Fruit fly (Drosophila melanogaster) whole organism, embryonic: Measurements from ENCODE around the gene Kyat.
A peak's percentile ranks its signal among the peaks of the same experiment; 100 is the strongest.

Experiments
- CG10147 ChIP-seq: fragments of 200-800 bp; sonication (Bioruptor generic); optimal IDR thresholded peaks from 2 replicates; lab custom pipeline; 2019; ENCODE audit warnings: missing biosample characterization, mild to moderate bottlenecking, missing genetic modification characterization, moderate library complexity
- CG10959 ChIP-seq: fragments of 200-800 bp; sonication (Bioruptor generic); IDR thresholded peaks from 2 replicates; pipeline ENCODE4 v1.3.6; 2022; ENCODE audit warnings: missing biosample characterization, missing genetic modification characterization
- CG11247 ChIP-seq: fragments of 200-800 bp; sonication (Bioruptor generic); IDR thresholded peaks from 2 replicates; pipeline ENCODE4 v1.3.6; 2022; ENCODE audit warnings: missing biosample characterization, missing genetic modification characterization
- CG12104 ChIP-seq: fragments of 200-800 bp; sonication (Bioruptor generic); optimal IDR thresholded peaks from 3 replicates; lab custom pipeline; 2016; ENCODE audit warnings: missing biosample characterization, missing genetic modification characterization
- CG15601 ChIP-seq: fragments of 200-800 bp; sonication (Bioruptor generic); optimal IDR thresholded peaks from 3 replicates; lab custom pipeline; 2019; ENCODE audit warnings: missing biosample characterization, mild to moderate bottlenecking, missing genetic modification characterization, moderate library complexity
- CG16813 ChIP-seq: fragments of 200-800 bp; sonication (Bioruptor generic); IDR thresholded peaks from 3 replicates; pipeline ENCODE4 v1.3.6; 2022; ENCODE audit warnings: missing biosample characterization, missing genetic modification characterization; ENCODE audit not compliant: partially characterized antibody
- CG17359 ChIP-seq: fragments of 200-800 bp; sonication (Bioruptor generic); optimal IDR thresholded peaks from 3 replicates; lab custom pipeline; 2018; ENCODE audit warnings: missing biosample characterization, mild to moderate bottlenecking, missing genetic modification characterization, moderate library complexity
- CG1832 ChIP-seq: fragments of 200-800 bp; sonication (Bioruptor generic); optimal IDR thresholded peaks from 2 replicates; lab custom pipeline; 2017; ENCODE audit warnings: missing biosample characterization, mild to moderate bottlenecking, missing genetic modification characterization, inconsistent platforms
- CG18599 ChIP-seq: fragments of 200-800 bp; sonication (Bioruptor generic); optimal IDR thresholded peaks from 3 replicates; lab custom pipeline; 2017; ENCODE audit warnings: missing biosample characterization, missing genetic modification characterization, mild to moderate bottlenecking, moderate library complexity, missing genetic modification reagents
- CG2129 ChIP-seq: fragments of 200-800 bp; sonication (Bioruptor generic); IDR thresholded peaks from 2 replicates; pipeline ENCODE4 v1.3.6; 2022; ENCODE audit warnings: missing biosample characterization, missing genetic modification characterization; ENCODE audit not compliant: partially characterized antibody
- CG2202 ChIP-seq: fragments of 200-800 bp; sonication (Bioruptor generic); optimal IDR thresholded peaks from 2 replicates; lab custom pipeline; 2018; ENCODE audit warnings: missing biosample characterization, mild to moderate bottlenecking, missing genetic modification characterization
- CG3163 ChIP-seq: fragments of 200-800 bp; sonication (Bioruptor generic); optimal IDR thresholded peaks from 3 replicates; lab custom pipeline; 2016; ENCODE audit warnings: missing biosample characterization, missing genetic modification characterization
- CG32532 ChIP-seq: fragments of 200-800 bp; sonication (Bioruptor generic); IDR thresholded peaks from 2 replicates; pipeline ENCODE4 v1.3.6; 2022; ENCODE audit warnings: missing biosample characterization, missing genetic modification characterization
- CG4360 ChIP-seq: fragments of 200-800 bp; sonication (Bioruptor generic); IDR thresholded peaks from 2 replicates; pipeline ENCODE4 v1.3.6; 2022; ENCODE audit warnings: missing biosample characterization, missing genetic modification characterization
- CG4404 ChIP-seq: fragments of 200-800 bp; sonication (Bioruptor generic); IDR thresholded peaks from 2 replicates; pipeline ENCODE4 v1.3.6; 2022; ENCODE audit warnings: missing biosample characterization, missing genetic modification characterization
- CG4707 ChIP-seq: fragments of 200-800 bp; sonication (Bioruptor generic); optimal IDR thresholded peaks from 2 replicates; lab custom pipeline; 2018; ENCODE audit warnings: missing biosample characterization, mild to moderate bottlenecking, missing genetic modification characterization, moderate library complexity
- CG6654 ChIP-seq: fragments of 200-800 bp; sonication (Bioruptor generic); optimal IDR thresholded peaks from 2 replicates; lab custom pipeline; 2017; ENCODE audit warnings: missing biosample characterization, mild to moderate bottlenecking, missing genetic modification characterization
- CG8359 ChIP-seq: fragments of 200-800 bp; sonication (Bioruptor generic); optimal IDR thresholded peaks from 2 replicates; lab custom pipeline; 2017; ENCODE audit warnings: missing biosample characterization, mild to moderate bottlenecking, missing genetic modification characterization, borderline replicate concordance
- CG8944 ChIP-seq: fragments of 200-800 bp; sonication (Bioruptor generic); optimal IDR thresholded peaks from 3 replicates; lab custom pipeline; 2016; ENCODE audit warnings: missing biosample characterization, missing genetic modification characterization
- CG9932 ChIP-seq: fragments of 200-800 bp; sonication (Bioruptor generic); IDR thresholded peaks from 2 replicates; pipeline ENCODE4 v1.3.6; 2022; ENCODE audit warnings: missing biosample characterization, missing genetic modification characterization
- Ets65A ChIP-seq: fragments of 200-800 bp; sonication (Bioruptor generic); peaks from one replicate; lab custom pipeline; 2016; ENCODE audit warnings: missing biosample characterization, missing genetic modification characterization
- NC2β ChIP-seq: fragments of 200-800 bp; sonication (Bioruptor generic); optimal IDR thresholded peaks from 2 replicates; lab custom pipeline; 2016; ENCODE audit warnings: missing biosample characterization, missing genetic modification characterization
- Nf-YA ChIP-seq: fragments of 200-800 bp; sonication (Bioruptor generic); IDR thresholded peaks from 2 replicates; pipeline ENCODE4 v1.3.6; 2022; ENCODE audit warnings: missing biosample characterization, missing genetic modification characterization
- Nf-YB ChIP-seq: fragments of 200-800 bp; sonication (Bioruptor generic); optimal IDR thresholded peaks from 3 replicates; lab custom pipeline; 2019; ENCODE audit warnings: missing biosample characterization, mild to moderate bottlenecking, missing genetic modification characterization, moderate library complexity
- Oli ChIP-seq: fragments of 200-800 bp; sonication (Bioruptor generic); optimal IDR thresholded peaks from 2 replicates; lab custom pipeline; 2018; ENCODE audit warnings: missing biosample characterization, mild to moderate bottlenecking, missing genetic modification characterization, moderate library complexity
- Rfx ChIP-seq: fragments of 200-800 bp; sonication (Bioruptor generic); IDR thresholded peaks from 2 replicates; pipeline ENCODE4 v1.3.6; 2022; ENCODE audit warnings: missing biosample characterization, missing genetic modification characterization
- abd-A ChIP-seq: fragments of 200-800 bp; sonication (Bioruptor generic); optimal IDR thresholded peaks from 3 replicates; lab custom pipeline; 2019; ENCODE audit warnings: missing biosample characterization, mild to moderate bottlenecking, missing genetic modification characterization, moderate library complexity
- ap ChIP-seq: fragments of 200-800 bp; sonication (Bioruptor generic); IDR thresholded peaks from 2 replicates; pipeline ENCODE4 v1.3.6; 2022; ENCODE audit warnings: missing biosample characterization, missing genetic modification characterization
- az2 ChIP-seq: fragments of 200-800 bp; sonication (Bioruptor generic); optimal IDR thresholded peaks from 3 replicates; lab custom pipeline; 2016; ENCODE audit warnings: missing biosample characterization, missing genetic modification characterization
- bsh ChIP-seq, 2 experiments: fragments of 200-800 bp; sonication (Bioruptor generic); optimal IDR thresholded peaks; 2 replicates each; lab custom pipeline; 2017 to 2018; ENCODE audit warnings: mild to moderate bottlenecking in 2 of 2, missing biosample characterization in 2 of 2, missing genetic modification characterization in 2 of 2, moderate library complexity in 1 of 2
- btn ChIP-seq: fragments of 200-800 bp; sonication (Bioruptor generic); optimal IDR thresholded peaks from 2 replicates; lab custom pipeline; 2016; ENCODE audit warnings: missing biosample characterization, missing genetic modification characterization
- chinmo ChIP-seq: fragments of 200-800 bp; sonication (Bioruptor generic); IDR thresholded peaks from 4 replicates; pipeline ENCODE4 v1.3.6; 2022; ENCODE audit warnings: missing biosample characterization, missing genetic modification characterization; ENCODE audit not compliant: partially characterized antibody
- ci ChIP-seq: fragments of 200-800 bp; sonication (Bioruptor generic); IDR thresholded peaks from 3 replicates; pipeline ENCODE4 v1.3.6; 2022; ENCODE audit warnings: missing biosample characterization, missing genetic modification characterization
- crol ChIP-seq: fragments of 200-800 bp; sonication (Bioruptor generic); IDR thresholded peaks from 2 replicates; pipeline ENCODE4 v1.3.6; 2022; ENCODE audit warnings: missing biosample characterization, missing genetic modification characterization
- hbn ChIP-seq: fragments of 200-800 bp; sonication (Bioruptor generic); IDR thresholded peaks from 2 replicates; pipeline ENCODE4 v1.3.6; 2022; ENCODE audit warnings: missing biosample characterization, missing genetic modification characterization; ENCODE audit not compliant: partially characterized antibody
- her ChIP-seq: fragments of 200-800 bp; sonication (Bioruptor generic); optimal IDR thresholded peaks from 2 replicates; lab custom pipeline; 2016; ENCODE audit warnings: missing biosample characterization, missing genetic modification characterization
- ken ChIP-seq: fragments of 200-800 bp; sonication (Bioruptor generic); IDR thresholded peaks from 3 replicates; pipeline ENCODE4 v1.3.6; 2022; ENCODE audit warnings: missing biosample characterization, missing genetic modification characterization
- lab ChIP-seq: fragments of 200-800 bp; sonication (Bioruptor generic); optimal IDR thresholded peaks from 3 replicates; lab custom pipeline; 2017; ENCODE audit warnings: missing biosample characterization, missing genetic modification characterization, mild to moderate bottlenecking, moderate library complexity, missing genetic modification reagents
- scrt ChIP-seq: fragments of 200-800 bp; sonication (Bioruptor generic); optimal IDR thresholded peaks from 2 replicates; lab custom pipeline; 2018; ENCODE audit warnings: missing biosample characterization, mild to moderate bottlenecking, missing genetic modification characterization, moderate library complexity
- slp2 ChIP-seq: fragments of 200-800 bp; sonication (Bioruptor generic); optimal IDR thresholded peaks from 2 replicates; lab custom pipeline; 2016; ENCODE audit warnings: missing biosample characterization, missing genetic modification characterization
- tll ChIP-seq, 2 experiments: fragments of 200-800 bp in 1 of 2; fragments of >200 bp in 1 of 2; sonication (Bioruptor generic) in 1 of 2; optimal IDR thresholded peaks; 2 replicates each; lab custom pipeline; 2017 to 2019; ENCODE audit warnings: missing biosample characterization in 2 of 2, missing genetic modification characterization in 2 of 2, mild to moderate bottlenecking in 1 of 2, moderate library complexity in 1 of 2
- zfh1 ChIP-seq: fragments of 200-800 bp; sonication (Bioruptor generic); IDR thresholded peaks from 3 replicates; pipeline ENCODE4 v1.3.6; 2022; ENCODE audit warnings: missing biosample characterization, missing genetic modification characterization

Kyat gene

DNA sequence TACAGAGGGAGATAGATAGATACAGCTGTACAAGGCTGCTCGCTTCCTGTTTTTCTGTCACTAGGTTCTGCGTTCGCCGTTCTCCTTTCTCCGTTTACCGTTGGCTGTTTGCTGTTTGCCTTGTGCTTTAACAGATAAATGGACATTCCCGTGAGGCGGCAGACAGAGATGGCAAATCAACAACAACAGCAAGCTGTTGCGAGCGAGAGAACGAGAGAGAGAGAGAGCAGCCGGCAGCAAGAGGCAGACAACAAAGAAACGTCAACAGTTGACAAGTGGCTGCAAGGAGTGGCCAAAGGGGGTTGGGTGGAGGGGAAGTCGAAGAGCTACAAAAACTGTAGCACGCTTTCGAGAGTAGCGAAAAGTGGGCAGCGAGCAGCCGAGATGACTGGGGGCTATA is 11.1 kb upstream of the Kyat start:
- TF ChIP-seq lab: peak; percentile 2
- TF ChIP-seq CG15601 (tag; lab: Kevin White, UChicago): no peak
- TF ChIP-seq CG8944 (GFP tag; lab: Kevin White, UChicago): no peak
- peak; percentile 32 for TF ChIP-seq scrt (GFP tag; lab: Kevin White, UChicago)
- TF ChIP-seq CG4707 (GFP tag; lab: Kevin White, UChicago): no peak
- no peak for TF ChIP-seq CG17359 (tag; lab: Kevin White, UChicago)
- 0 out of 4 replicates have a peak, but pooled peaks have one; percentile 14 for TF ChIP-seq chinmo
- 0 out of 2 replicates have a peak, but pooled peaks have one; percentile 34 for TF ChIP-seq CG4360 (GFP tag; lab: Robert Waterston, UW)
- peak; percentile 10 for TF ChIP-seq CG18599 (GFP tag; lab: Kevin White, UChicago)
- 0 out of 3 replicates have a peak, but pooled peaks have one; percentile 16 for TF ChIP-seq zfh1
- TF ChIP-seq btn (GFP tag; lab: Kevin White, UChicago): no peak
- TF ChIP-seq crol: peak; percentile 63
- TF ChIP-seq ken (GFP tag; lab: Robert Waterston, UW): 0 out of 3 replicates have a peak, but pooled peaks have one; percentile 26
- TF ChIP-seq CG1832: peak; percentile 25
- no peak for TF ChIP-seq CG2129 (GFP tag; lab: Robert Waterston, UW)
- TF ChIP-seq Ets65A (GFP tag; lab: Kevin White, UChicago): peak; percentile 53
- peak; percentile 4 for TF ChIP-seq abd-A (tag; lab: Kevin White, UChicago)

DNA sequence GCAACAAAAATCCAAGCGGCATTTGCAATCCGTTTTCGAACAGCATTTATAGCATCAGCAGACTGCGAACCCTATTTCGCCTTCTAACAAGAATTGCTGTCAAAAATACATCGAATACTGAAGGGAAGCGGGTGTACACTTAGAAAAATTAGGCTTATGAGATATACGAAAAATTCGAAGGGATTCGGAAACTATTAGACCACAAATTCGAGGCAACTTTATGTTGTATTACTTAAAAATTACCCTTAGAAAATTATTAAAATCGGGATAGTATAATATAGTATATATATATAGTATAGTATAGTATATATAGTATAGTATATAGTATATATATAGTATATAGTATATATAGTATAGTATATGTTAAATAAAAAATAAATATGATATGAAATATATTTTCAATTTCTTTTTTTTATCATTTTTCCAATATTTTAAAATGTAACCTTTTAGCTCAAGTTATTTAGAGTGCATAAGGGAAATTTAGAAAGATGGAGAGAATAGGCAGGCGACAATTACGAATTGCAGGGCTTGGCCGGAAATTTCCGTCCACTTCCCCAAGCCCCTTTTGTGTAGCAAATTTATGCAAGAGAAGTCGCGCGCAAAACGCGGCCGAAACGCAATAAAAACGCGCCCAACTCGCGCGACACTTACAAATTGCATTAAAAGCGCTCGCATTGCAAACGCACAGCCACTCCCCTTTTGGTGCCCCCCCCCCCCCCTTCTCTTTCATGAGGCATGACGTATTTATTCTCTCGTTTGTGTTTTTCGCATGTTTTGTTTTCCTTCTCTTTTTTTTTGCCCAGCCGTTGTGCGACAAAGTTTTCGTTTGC is 8.7 kb upstream of the Kyat start:
- no peak for TF ChIP-seq her (GFP tag; lab: Kevin White, UChicago)
- no peak for TF ChIP-seq Nf-YB (GFP tag; lab: Kevin White, UChicago)
- TF ChIP-seq az2: no peak
- no peak for TF ChIP-seq CG16813 (GFP tag; lab: Robert Waterston, UW)
- TF ChIP-seq Nf-YA: no peak
- TF ChIP-seq bsh (GFP tag; optimal IDR thresholded peaks at IDR 0.05; lab: Kevin White, UChicago): peak in 1 of 2 experiments; percentile 8
- no peak for TF ChIP-seq Rfx (GFP tag; lab: Robert Waterston, UW)
- no peak for TF ChIP-seq hbn (GFP tag; lab: Robert Waterston, UW)
- TF ChIP-seq tll (GFP tag; optimal IDR thresholded peaks at IDR 0.05; lab: Kevin White, UChicago): no peak
- TF ChIP-seq CG10959 (GFP tag; lab: Robert Waterston, UW): no peak
- TF ChIP-seq ci (GFP tag; lab: Robert Waterston, UW): no peak
- no peak for TF ChIP-seq CG2202 (tag; lab: Kevin White, UChicago)
- no peak for TF ChIP-seq CG32532 (GFP tag; lab: Robert Waterston, UW)
- no peak for TF ChIP-seq NC2β (GFP tag; lab: Kevin White, UChicago)
- no peak for TF ChIP-seq Oli (tag; lab: Kevin White, UChicago)
- peak; percentile 16; the same call in 1 of the 2 replicates for TF ChIP-seq crol
- no peak for TF ChIP-seq CG4404 (GFP tag; lab: Robert Waterston, UW)
- TF ChIP-seq CG10147 (GFP tag; lab: Kevin White, UChicago): no peak
- TF ChIP-seq CG12104: no peak
- no peak for TF ChIP-seq slp2
- no peak for TF ChIP-seq CG9932 (GFP tag; lab: Robert Waterston, UW)
- TF ChIP-seq CG11247 (GFP tag; lab: Robert Waterston, UW): no peak
- no peak for TF ChIP-seq ap (GFP tag; lab: Robert Waterston, UW)
- TF ChIP-seq CG3163 (GFP tag; lab: Kevin White, UChicago): no peak
- TF ChIP-seq CG8359: peak; percentile 98
- TF ChIP-seq CG6654 (GFP tag; lab: Kevin White, UChicago): no peak
